Worm (Caenorhabditis elegans) whole organism, L4/young adult: Measurements from ENCODE around the gene srd-8.

Experiments
- W03F9.2 ChIP-seq: fragments of 150-350 bp; optimal IDR thresholded peaks from 2 replicates; lab custom pipeline; 2014; ENCODE audit warnings: missing biosample characterization, missing genetic modification characterization
- dao-5 ChIP-seq: sonication (generic microtip); optimal IDR thresholded peaks from 2 replicates; lab custom pipeline; 2016; ENCODE audit warnings: missing genotype, missing genetic modification characterization, moderate library complexity, missing compliant biosample characterization
- him-1 ChIP-seq: sonication (generic microtip); optimal IDR thresholded peaks from 2 replicates; lab custom pipeline; 2016; ENCODE audit warnings: missing genotype, missing genetic modification reagents, missing genetic modification characterization, missing compliant biosample characterization

DNA sequence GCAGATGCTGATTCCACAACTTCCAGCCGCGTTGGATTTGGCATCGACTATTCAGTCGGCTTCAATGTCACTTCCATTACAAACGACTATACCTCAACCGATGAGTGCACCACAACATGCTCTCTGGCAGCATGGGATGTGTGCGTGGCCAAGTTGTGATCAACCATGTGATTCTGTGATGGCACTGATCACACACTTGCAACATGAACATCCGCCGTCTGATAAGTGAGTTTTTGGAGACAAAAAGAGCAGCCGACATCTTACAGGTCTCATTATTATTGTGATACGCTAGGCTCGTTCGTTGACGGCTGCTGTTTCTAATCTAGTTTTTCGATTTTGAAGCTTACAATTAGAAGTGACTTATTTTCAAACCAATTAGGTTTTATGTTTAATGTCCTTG lies 43.0 kb downstream of the srd-8 start:
- TF ChIP-seq him-1 (tag; lab: Kevin White, UChicago), result no peak
- no peak for TF ChIP-seq W03F9.2 (tag; lab: Kevin White, UChicago)
- no peak for TF ChIP-seq dao-5
